Fruit fly (Drosophila melanogaster): ENCODE data around the gene Hesr.

Gene Hesr

DNA sequence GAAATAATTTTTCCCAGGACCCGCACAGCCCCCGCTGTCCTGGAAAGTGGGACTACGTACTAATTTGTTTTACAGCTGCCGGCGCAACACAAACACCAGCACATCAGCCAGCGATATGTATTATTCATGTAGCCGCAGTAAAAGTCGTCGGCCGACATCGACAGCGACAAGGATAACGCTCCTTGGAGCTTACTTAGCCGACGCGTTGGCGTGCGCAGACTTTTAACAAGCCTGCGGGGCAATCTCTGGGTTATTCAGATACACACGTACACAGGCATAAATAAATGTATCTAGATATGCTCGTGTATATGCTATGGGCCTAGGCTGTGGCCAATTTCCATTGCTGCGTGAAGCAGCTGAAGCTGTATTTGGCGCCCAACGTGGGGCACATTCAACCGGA is 7.3 kb downstream of the Hesr start:
- TF ChIP-seq CG8301 (tag; optimal IDR thresholded peaks at IDR 0.05) (no peak), CG10348 (GFP tag; IDR thresholded peaks at IDR 0.05) (no peak), Pif1A (GFP tag; optimal IDR thresholded peaks at IDR 0.05) (no peak), EcR (GFP tag; optimal IDR thresholded peaks at IDR 0.05) (no peak), CG12605 (GFP tag; IDR thresholded peaks at IDR 0.05) (no peak), CG32121 (GFP tag; IDR thresholded peaks at IDR 0.05) (no peak), CG13204 (GFP tag; optimal IDR thresholded peaks at IDR 0.05) (no peak), fd96Ca (GFP tag; IDR thresholded peaks at IDR 0.05) (no peak), CG15710 (tag; optimal IDR thresholded peaks at IDR 0.05) (no peak), Ets98B (GFP tag; IDR thresholded peaks at IDR 0.05) (no peak), Snoo (tag; optimal IDR thresholded peaks at IDR 0.05) (no peak), rn (GFP tag; IDR thresholded peaks at IDR 0.05) (no peak), gl (tag; optimal IDR thresholded peaks at IDR 0.05) (no peak)

DNA sequence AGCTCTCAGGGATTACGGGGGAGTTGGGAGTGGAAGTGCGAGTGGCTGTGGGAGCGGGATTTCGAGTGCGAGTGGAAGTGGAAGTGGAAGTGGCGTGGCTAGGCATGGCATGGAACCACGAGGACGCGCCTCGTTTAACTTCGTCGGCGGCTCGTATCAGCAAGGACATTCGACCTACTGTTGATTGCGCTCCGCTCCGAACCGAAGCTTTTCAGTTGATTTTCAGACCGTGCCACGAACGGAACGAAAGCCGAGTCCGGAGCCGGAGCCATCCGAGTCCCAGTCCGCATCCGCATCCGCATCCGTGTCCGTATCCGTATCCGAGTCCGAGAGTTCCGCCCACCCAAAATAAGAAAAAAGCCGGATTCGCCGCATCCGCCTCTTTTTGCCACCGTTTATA is 19.0 kb downstream of the Hesr start:
- TF ChIP-seq CG8301 (tag; optimal IDR thresholded peaks at IDR 0.05), result no peak
- no peak for TF ChIP-seq Pif1A (GFP tag; optimal IDR thresholded peaks at IDR 0.05)
- TF ChIP-seq CG17806 (tag; optimal IDR thresholded peaks at IDR 0.05), result no peak
- TF ChIP-seq D1 (tag; optimal IDR thresholded peaks at IDR 0.05), result no peak
- no peak for TF ChIP-seq fd96Ca (GFP tag; IDR thresholded peaks at IDR 0.05)
- TF ChIP-seq CG12605 (GFP tag; IDR thresholded peaks at IDR 0.05), result no peak
- TF ChIP-seq CG32121 (GFP tag; IDR thresholded peaks at IDR 0.05), result no peak
- TF ChIP-seq gl (tag; optimal IDR thresholded peaks at IDR 0.05), result no peak
- TF ChIP-seq CG10348 (GFP tag; IDR thresholded peaks at IDR 0.05), result no peak
- TF ChIP-seq Ets98B (GFP tag; IDR thresholded peaks at IDR 0.05), result no peak
- no peak for TF ChIP-seq Pif1B (GFP tag; optimal IDR thresholded peaks at IDR 0.05)
- TF ChIP-seq CG8159 (tag; optimal IDR thresholded peaks at IDR 0.05), result no peak
- TF ChIP-seq CG15710 (tag; optimal IDR thresholded peaks at IDR 0.05), result no peak
- no peak for TF ChIP-seq CG34367 (tag; optimal IDR thresholded peaks at IDR 0.05)
- no peak for TF ChIP-seq CG9948 (tag; optimal IDR thresholded peaks at IDR 0.05)
- TF ChIP-seq rn (GFP tag; IDR thresholded peaks at IDR 0.05), result no peak
- no peak for TF ChIP-seq EcR (GFP tag; optimal IDR thresholded peaks at IDR 0.05)
- TF ChIP-seq CG14655 (GFP tag; optimal IDR thresholded peaks at IDR 0.05), result no peak
- TF ChIP-seq Snoo (tag; optimal IDR thresholded peaks at IDR 0.05), result no peak

DNA sequence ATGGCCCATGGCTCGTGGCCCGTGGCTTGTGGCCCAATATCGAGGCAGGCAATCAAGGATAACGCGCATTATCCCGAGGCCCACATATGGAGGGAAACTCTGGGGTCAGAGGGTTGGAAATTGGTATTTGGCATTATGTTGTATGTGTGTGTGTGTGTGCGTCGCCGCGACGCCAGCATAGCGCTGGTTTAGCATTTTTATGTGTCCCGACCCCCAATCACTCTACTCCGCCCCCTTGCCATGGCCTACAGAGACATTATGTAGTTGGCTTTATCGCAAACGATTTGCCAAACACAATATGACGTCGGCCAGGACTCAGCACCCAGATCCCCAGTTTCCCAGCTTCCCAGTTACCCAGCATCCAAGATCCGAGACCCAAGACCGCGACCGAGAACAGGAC is 23.8 kb downstream of the Hesr start:
- TF ChIP-seq CG32121 (GFP tag; IDR thresholded peaks at IDR 0.05) (no peak), CG8159 (tag; optimal IDR thresholded peaks at IDR 0.05) (no peak), CG8301 (tag; optimal IDR thresholded peaks at IDR 0.05) (no peak), fd96Ca (GFP tag; IDR thresholded peaks at IDR 0.05) (no peak), CG34367 (tag; optimal IDR thresholded peaks at IDR 0.05) (no peak), rn (GFP tag; IDR thresholded peaks at IDR 0.05) (no peak), D1 (tag; optimal IDR thresholded peaks at IDR 0.05) (no peak), Pif1B (GFP tag; optimal IDR thresholded peaks at IDR 0.05) (no peak), CG12605 (GFP tag; IDR thresholded peaks at IDR 0.05) (no peak), gl (tag; optimal IDR thresholded peaks at IDR 0.05) (no peak)

dm6 chrX:18179372-18179771 is 25.6 kb downstream of the Hesr start, which contains the start of gene Andorra:
Andorra (minus strand) TSS chrX:18179472.
- TF ChIP-seq gl (tag; optimal IDR thresholded peaks at IDR 0.05) (no peak), EcR (GFP tag; optimal IDR thresholded peaks at IDR 0.05) (no peak), CG14655 (GFP tag; optimal IDR thresholded peaks at IDR 0.05) (no peak), Snoo (tag; optimal IDR thresholded peaks at IDR 0.05) (no peak), Ets98B (GFP tag; IDR thresholded peaks at IDR 0.05) (no peak), CG4496 (GFP tag; IDR thresholded peaks at IDR 0.05) (no peak), CG8159 (tag; optimal IDR thresholded peaks at IDR 0.05) (no peak), fd96Ca (GFP tag; IDR thresholded peaks at IDR 0.05) (no peak), CG9948 (tag; optimal IDR thresholded peaks at IDR 0.05) (no peak), CG15710 (tag; optimal IDR thresholded peaks at IDR 0.05) (no peak), CG10348 (GFP tag; IDR thresholded peaks at IDR 0.05) (no peak), CG32121 (GFP tag; IDR thresholded peaks at IDR 0.05) (no peak), CG17806 (tag; optimal IDR thresholded peaks at IDR 0.05) (no peak)

DNA sequence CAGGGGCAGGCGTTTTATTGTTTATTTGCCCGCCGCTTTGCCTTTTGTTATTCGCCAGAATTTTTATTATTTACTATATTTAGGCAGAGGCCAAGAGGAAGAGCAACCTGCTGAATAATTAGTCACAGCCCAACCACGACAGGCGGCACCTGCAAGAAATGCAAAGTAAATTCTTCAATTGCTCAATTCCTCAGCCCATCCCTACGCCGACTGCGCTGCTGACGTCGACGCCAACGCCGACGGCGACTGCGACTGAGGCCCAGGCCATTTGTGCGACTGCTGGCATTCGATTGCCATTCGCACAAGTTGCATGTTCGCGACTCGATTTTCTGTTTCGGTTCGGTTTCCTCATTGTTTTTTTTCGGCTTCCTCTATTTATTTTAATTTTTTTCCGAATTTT is 27.6 kb downstream of the Hesr start, which contains the start of gene Frq2:
Gene Frq2, plus strand, starts transcription at position 301 of the 400 bp plus-strand sequence.
- TF ChIP-seq D1 (tag; optimal IDR thresholded peaks at IDR 0.05), result no peak
- TF ChIP-seq CG13204 (GFP tag; optimal IDR thresholded peaks at IDR 0.05), result no peak
- no peak for TF ChIP-seq CG8301 (tag; optimal IDR thresholded peaks at IDR 0.05)
- no peak for TF ChIP-seq Snoo (tag; optimal IDR thresholded peaks at IDR 0.05)

DNA sequence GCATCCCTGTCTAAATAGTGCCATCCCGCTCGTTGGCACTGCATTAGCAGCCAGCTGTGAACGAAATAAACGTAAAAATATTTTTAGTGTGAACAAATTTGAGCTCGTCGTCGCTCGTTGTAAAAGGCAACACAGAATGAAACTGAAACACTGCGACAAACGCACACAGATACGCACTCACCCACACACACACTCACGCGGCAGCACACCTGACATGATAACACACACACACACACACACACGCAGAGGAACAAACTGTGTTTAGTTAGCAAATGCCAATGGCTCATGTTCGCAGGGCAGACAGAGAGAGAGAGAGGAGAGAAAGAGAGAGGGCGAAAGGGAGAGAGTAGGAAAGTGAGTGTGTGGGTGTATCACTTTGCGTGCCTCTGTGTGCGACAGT is 46.0 kb downstream of the Hesr start:
- no peak for TF ChIP-seq CG9948 (tag; optimal IDR thresholded peaks at IDR 0.05)

DNA sequence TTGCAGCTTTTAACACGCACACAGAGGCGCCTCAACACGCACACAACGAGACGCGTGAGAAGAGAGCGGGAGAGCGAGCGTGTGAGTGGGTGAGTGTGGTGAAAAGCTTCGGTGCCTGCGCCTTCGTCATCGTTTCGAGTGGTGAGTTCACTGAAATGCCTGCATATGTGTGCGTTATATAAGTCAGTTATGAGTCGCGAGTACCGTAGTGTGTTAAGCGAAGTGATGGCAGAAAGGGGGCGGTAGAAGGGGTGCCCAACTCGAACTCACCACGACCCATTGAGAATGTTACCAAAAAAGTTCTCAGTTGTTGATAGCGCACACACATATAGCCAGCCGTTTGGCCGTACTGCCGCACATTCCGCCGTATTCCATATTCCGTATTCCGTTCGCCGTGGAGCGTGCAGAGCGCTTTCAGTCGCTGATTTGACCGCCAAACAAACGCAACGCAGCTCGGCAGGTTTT is 50.0 kb downstream of the Hesr start, which contains the start of gene Frq1:
Gene Frq1, plus strand, starts transcription at position 415 of the 465 bp plus-strand sequence.
- no peak for TF ChIP-seq CG13204 (GFP tag; optimal IDR thresholded peaks at IDR 0.05)

Data from whole organism, pupa.